Fruit fly (Drosophila melanogaster): Measurements from ENCODE around the gene Ubc4.

DNA sequence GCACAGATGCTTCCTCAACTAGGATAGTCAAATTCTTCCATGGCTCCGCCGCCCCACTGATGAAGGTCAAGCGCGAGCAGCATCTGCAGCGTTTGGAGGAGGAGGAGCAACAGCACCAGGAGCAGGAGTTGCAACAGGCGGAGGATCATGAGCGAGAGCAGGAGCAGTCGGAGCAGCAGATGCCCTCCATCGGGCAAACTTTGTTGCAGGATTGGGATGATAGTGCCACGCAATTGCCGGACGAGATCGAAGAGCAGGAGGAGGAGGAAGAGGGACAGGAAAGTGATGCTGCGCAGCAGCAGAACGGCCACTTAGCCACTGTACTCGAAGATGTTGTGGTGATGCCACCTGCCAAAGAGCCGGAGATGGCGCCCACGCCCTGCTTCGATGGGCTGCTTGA is 7.5 kb downstream of the Ubc4 start:
- TF ChIP-seq CG8478 (optimal IDR thresholded peaks at IDR 0.05) (no peak), CTCF (optimal IDR thresholded peaks at IDR 0.05) (no peak)

All from S2 (cell line).